Worm (Caenorhabditis elegans) whole organism, L4/young adult: ENCODE data around the gene nas-22.
"Not testable (repeated sequence)": the region's sequence is repeated elsewhere in the genome, so short reads cannot be mapped to it uniquely, and the experiment has no call there.

Source experiments
- W03F9.2 ChIP-seq: fragments of 150-350 bp; optimal IDR thresholded peaks from 2 replicates; lab custom pipeline; 2014; ENCODE audit warnings: missing biosample characterization, missing genetic modification characterization
- dao-5 ChIP-seq: sonication (generic microtip); optimal IDR thresholded peaks from 2 replicates; lab custom pipeline; 2016; ENCODE audit warnings: missing genotype, missing genetic modification characterization, moderate library complexity, missing compliant biosample characterization
- him-1 ChIP-seq: sonication (generic microtip); optimal IDR thresholded peaks from 2 replicates; lab custom pipeline; 2016; ENCODE audit warnings: missing genotype, missing genetic modification reagents, missing genetic modification characterization, missing compliant biosample characterization

nas-22 gene

DNA sequence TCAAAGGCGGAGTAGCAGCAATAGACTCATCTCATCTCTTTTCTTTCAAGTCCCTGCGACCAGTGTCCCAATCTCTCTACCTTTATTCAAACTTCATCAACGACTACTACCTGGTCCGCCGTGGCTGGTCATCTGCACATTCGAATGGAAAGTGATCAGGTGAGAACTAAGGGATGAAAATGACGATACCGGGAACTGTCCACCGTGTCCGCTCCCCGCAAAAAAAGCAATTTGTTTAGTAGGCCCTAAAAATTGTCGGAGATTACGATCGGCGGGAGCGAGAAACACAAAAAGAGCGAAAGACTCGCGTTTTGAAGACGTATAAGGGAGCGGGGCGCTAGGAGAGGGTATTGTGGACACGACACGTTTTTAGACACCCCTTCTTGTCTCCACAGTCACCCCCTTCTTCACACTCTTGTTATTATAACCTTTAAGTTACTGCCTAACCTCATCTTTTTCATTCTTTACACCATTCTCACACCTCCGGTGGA is 11.5 kb upstream of the nas-22 start, which contains the start of gene zipt-16:
TSS of gene zipt-16 (plus strand) at position 51 of the 491 bp plus-strand sequence.
- TF ChIP-seq dao-5 (tag; lab: Kevin White, UChicago) (no peak), W03F9.2 (tag; lab: Kevin White, UChicago) (no peak), him-1 (tag; lab: Kevin White, UChicago) (no peak)

DNA sequence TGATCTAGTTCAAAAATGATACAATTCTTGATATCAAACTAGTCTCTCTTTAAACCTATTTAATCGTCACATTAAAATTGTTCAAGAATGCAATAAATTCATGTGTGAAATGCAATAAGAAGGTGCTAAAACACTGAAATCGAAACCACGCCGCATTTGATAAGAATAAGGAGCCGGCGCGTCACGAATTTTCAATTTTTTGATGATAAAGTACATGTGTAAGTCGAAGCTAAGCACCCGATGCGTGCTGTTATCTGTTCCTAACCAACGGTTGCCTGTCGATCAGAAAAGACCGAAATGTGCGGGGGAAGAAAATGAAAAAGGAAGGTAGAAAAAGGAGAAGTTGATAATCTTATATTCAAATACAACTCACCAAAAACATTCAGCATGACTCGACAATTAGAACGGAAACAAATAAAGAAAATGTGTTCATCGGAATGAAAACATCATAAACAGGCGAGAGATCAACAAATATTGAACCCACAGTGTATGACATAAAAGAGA is 4.2 kb upstream of the nas-22 start, which contains the start of gene aat-6:
TSS of gene aat-6 (minus strand) at position 454 of the 504 bp plus-strand sequence.
- no peak for TF ChIP-seq W03F9.2 (tag; lab: Kevin White, UChicago)
- TF ChIP-seq dao-5 (tag; lab: Kevin White, UChicago), result no peak
- TF ChIP-seq him-1 (tag; lab: Kevin White, UChicago), result no peak

DNA sequence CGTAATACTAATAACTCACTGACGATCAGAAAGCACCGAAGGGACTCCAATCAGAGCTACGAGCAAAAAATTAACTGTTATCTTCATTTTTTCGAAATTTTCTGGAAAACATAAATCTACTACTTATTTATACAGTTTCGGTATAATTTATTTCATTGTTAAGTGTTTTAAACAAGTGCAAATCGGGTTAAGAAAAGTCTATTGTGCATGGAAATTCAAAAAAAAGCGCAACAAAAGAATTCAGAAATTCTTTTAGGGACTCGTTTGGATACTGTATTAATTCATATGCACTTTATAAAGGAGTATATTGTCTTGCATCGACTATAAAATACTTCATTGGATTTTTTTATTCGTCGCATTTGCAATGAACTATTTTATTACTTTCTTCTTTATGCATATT is 2.3 kb upstream of the nas-22 start, which contains the start of the genes nas-20 and nas-21:
TSS of gene nas-20 (minus strand) at position 101 of the 400 bp plus-strand sequence.
TSS of gene nas-21 (plus strand) at position 356 of the 400 bp plus-strand sequence.
- TF ChIP-seq W03F9.2 (tag; lab: Kevin White, UChicago), result no peak
- no peak for TF ChIP-seq dao-5 (tag; lab: Kevin White, UChicago)
- no peak for TF ChIP-seq him-1 (tag; lab: Kevin White, UChicago)

DNA sequence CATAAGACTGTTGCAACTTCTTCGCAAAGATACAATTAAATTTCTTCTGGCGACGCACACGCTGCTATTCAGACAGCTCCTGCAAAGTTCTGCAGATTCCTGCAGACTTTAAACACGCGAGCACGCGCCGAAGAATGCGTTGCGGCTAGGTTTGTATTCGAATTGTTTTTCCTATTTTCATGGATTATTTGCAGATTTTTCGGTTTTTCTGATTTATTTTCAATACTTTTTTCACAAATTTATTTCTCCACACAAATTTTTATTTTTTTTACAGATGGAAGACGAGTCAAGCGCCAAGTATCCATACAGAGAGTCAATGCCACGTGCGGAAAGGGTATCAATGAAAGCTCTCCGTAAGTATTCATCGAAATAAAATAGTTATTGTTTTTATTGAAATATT is 1.1 kb downstream of the nas-22 start, which contains the start of gene T11F9.7:
TSS of gene T11F9.7 (plus strand) at position 301 of the 400 bp plus-strand sequence.
- TF ChIP-seq him-1, W03F9.2, dao-5 (tag; lab: Kevin White, UChicago): not testable (repeated sequence)

DNA sequence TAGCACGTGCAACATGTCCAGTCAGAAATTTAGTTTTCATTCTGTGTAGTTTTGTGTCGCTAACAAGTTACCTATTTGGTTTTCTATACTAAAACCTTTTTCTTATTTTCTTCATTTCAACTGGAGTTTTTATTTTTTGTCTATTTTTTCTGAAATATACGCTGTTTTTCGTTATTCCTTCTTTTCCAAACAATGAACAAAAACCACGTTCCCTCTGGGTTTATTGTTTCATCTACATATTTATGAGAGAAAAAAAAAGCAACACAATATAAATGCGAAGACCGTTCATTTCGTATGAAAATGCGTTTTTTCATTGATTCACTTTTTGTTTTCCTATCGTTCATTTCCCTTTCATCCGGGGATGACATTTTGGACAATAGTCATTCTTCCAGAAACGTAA is 4.9 kb downstream of the nas-22 start, which contains the start of gene T11F9.22:
TSS of gene T11F9.22 (plus strand) at position 301 of the 400 bp plus-strand sequence.
- TF ChIP-seq W03F9.2 (tag; lab: Kevin White, UChicago), result no peak
- TF ChIP-seq dao-5 (tag; lab: Kevin White, UChicago), result no peak
- TF ChIP-seq him-1 (tag; lab: Kevin White, UChicago), result no peak

DNA sequence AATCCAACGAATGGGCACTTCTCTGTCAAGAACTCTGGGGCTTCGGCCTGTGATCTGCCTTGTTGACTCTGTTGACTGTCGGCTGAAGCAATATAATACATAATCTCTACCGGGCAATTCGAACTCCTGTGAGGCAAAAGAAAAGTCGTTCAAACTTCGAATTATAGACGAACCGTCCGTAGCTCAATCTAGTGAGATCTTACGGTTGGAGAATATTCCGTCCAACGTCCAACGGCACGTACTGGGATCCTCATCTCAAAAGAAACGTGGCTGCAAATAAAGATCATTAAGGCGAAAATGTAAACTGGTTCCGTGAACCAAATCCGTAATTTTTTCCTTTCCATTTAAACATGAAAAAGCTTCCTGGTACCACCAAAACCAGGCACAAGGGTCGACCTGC is 6.2 kb downstream of the nas-22 start, which contains the start of gene T11F9.14:
TSS of gene T11F9.14 (minus strand) at position 101 of the 400 bp plus-strand sequence.
- TF ChIP-seq him-1, W03F9.2, dao-5 (tag; lab: Kevin White, UChicago): not testable (repeated sequence)

DNA sequence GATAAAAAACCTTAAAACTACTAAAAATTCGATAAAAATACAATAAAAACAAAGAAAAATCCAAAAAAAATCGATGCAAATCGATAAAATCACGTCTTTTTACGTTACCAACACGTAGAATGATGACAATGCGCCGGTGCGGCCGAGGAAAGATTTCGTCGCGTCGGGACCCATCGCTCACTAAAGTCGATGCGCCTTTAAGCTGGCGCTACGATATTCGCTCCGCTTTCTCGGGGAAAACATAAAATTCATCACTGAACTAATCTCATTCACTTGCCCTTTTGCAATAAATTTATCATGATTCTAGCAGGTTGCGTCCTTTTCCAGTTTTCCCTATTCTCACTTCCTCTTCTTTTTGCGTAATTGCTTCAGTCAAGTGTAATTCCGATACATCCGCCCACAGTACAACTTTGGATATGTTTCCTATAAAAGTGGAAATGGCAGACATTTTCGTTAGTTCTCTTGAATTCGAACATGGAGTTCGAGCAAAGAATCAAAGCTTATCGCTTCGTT is 9.1 kb downstream of the nas-22 start, which contains the start of gene col-157:
TSS of gene col-157 (plus strand) at position 463 of the 513 bp plus-strand sequence.
- not testable (repeated sequence) for TF ChIP-seq W03F9.2, him-1, dao-5 (tag; lab: Kevin White, UChicago)

DNA sequence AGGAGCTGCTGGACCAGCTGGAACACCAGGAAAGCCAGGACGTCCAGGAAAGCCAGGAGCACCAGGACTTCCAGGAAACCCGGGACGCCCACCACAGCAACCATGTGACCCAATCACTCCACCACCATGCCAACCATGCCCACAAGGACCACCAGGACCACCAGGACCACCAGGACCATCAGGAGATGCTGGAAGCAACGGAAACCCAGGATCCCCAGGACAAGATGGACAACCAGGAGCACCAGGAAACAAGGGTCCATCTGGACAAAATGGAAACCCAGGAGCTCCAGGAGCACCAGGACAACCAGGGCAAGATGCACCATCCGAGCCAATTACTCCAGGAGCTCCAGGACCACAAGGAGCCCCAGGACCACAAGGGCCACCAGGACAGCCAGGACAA is 9.9 kb downstream of the nas-22 start:
- TF ChIP-seq him-1 (tag; lab: Kevin White, UChicago), result no peak
- no peak for TF ChIP-seq dao-5 (tag; lab: Kevin White, UChicago)
- TF ChIP-seq W03F9.2 (tag; lab: Kevin White, UChicago), result no peak

DNA sequence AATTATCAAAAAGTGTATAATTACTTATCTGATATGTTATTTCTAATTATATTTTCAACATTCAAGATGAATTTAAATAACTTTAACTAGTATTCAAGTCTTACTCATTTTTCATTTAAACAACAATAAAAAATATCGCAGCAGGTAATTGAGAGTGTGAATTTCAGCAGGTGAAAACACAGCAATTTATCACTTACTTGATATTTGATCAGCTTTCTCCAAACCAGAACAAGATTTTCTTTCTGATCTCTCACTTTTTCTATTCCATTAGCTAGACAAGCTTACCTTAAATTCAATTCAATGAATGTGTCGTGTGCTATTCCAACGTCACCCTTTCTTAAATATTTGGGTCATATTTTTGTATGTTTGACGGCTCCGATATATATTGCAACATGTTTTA is 11.1 kb downstream of the nas-22 start, which contains the start of gene srh-1:
TSS of gene srh-1 (plus strand) at position 301 of the 400 bp plus-strand sequence.
- no peak for TF ChIP-seq dao-5 (tag; lab: Kevin White, UChicago)
- TF ChIP-seq W03F9.2 (tag; lab: Kevin White, UChicago), result no peak
- no peak for TF ChIP-seq him-1 (tag; lab: Kevin White, UChicago)

DNA sequence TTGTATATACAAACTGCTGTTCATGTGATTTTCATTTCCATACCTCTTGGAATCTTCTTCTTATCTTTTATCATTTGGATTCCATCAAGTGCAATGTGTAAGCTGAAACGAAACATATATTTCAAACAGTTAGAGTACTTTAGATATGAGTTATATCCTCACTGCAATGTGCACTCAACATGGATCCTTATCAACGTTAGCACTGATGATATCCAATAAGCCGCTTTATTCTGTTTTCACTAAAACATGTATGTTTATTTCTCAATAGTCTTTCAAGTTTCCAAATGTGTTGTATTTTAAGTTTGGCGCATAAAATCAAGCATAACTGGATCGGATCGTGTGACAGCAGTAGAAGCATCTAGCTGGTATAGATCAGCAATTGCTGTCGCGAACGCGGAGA is 12.2 kb downstream of the nas-22 start, which contains the start of gene T11F9.10:
TSS of gene T11F9.10 (plus strand) at position 301 of the 400 bp plus-strand sequence.
- TF ChIP-seq him-1 (tag; lab: Kevin White, UChicago), result no peak
- no peak for TF ChIP-seq W03F9.2 (tag; lab: Kevin White, UChicago)
- no peak for TF ChIP-seq dao-5 (tag; lab: Kevin White, UChicago)

DNA sequence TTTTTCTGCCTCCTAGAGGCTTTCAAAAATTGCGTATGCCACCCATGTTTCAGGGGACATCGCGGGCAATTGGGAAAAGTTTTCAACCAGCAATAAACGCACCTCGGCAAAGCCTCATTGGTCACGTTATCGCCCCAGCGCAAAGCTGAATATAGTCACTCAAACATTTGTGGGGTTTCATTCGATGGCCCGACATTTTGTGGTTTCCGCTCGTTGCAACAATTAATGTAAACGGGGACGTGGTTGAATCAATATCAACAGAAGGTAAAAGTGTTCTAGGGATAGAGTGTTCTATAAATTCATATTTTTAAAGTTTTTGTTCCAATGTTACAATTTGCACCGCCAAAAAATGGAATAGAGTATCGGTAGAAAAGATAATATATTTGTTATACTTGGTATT is 13.8 kb downstream of the nas-22 start:
- TF ChIP-seq W03F9.2 (tag; lab: Kevin White, UChicago) (no peak), dao-5 (tag; lab: Kevin White, UChicago) (no peak), him-1 (tag; lab: Kevin White, UChicago) (no peak)

DNA sequence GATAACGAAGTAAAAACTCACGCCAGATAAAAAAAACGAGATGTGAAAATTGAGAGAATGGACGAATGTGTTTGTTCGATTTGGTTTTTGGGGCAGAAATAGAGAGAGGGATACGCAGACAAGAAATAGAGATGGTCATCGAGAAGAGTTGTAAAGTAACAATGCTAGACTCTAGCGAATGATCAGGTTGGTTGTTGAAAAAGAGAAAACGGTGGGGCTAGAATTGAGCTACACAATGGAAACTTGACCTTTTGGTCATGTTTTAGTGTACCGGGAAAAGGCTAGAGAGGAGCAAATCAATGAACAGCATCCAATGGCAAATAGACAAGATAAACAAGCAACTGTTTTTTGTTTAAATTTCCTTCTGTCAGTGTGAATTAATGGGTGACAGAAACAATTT is 15.9 kb downstream of the nas-22 start, which contains the start of gene dhs-19:
TSS of gene dhs-19 (minus strand) at position 101 of the 400 bp plus-strand sequence.
- TF ChIP-seq him-1 (tag; lab: Kevin White, UChicago) (no peak), dao-5 (tag; lab: Kevin White, UChicago) (no peak), W03F9.2 (tag; lab: Kevin White, UChicago) (no peak)

DNA sequence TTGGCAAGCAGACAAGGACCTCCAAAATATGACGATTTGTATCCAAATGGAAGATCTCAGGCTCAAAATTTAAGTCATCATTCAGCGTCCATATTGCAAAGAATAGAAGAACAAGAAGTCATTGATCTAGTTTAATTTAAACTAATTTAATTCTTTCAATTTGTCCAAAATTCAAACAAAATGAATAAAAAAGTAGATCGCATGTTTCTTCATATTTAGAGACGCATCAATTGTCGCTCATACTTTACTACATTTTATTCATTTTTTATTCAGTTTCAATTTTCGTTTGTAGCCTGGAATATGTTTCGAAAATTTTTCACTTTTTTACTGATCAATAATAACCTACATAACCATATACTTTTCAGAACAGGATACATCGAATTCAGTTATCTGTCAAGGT is 18.0 kb downstream of the nas-22 start, which contains the start of gene T11F9.21:
TSS of gene T11F9.21 (plus strand) at position 301 of the 400 bp plus-strand sequence.
- TF ChIP-seq W03F9.2 (tag; lab: Kevin White, UChicago), result no peak
- TF ChIP-seq dao-5 (tag; lab: Kevin White, UChicago), result no peak
- no peak for TF ChIP-seq him-1 (tag; lab: Kevin White, UChicago)
